Worm (Caenorhabditis elegans): ENCODE measurements around the gene C54F6.3.
"Not testable (repeated sequence)": the region's sequence is repeated elsewhere in the genome, so short reads cannot be mapped to it uniquely, and the experiment has no call there.

C54F6.3 gene

ce11 chrV:7508566-7509044 is 24.4 kb upstream of the C54F6.3 start, which contains the start of the genes str-31 and nhr-172:
Gene str-31 (minus strand): TSS chrV:7508666.
Gene nhr-172 (plus strand): TSS chrV:7508994.
- TF ChIP-seq unc-30 (tag; optimal IDR thresholded peaks at IDR 0.05) (no peak), mdl-1 (tag; optimal IDR thresholded peaks at IDR 0.05) (no peak)

- not testable (repeated sequence) for TF ChIP-seq ceh-88 (GFP tag; IDR thresholded peaks at IDR 0.05); alr-1 (tag; optimal IDR thresholded peaks at IDR 0.05; ENCODE audit: borderline replicate concordance); pag-3 (tag; optimal IDR thresholded peaks at IDR 0.05; ENCODE audit: borderline replicate concordance, insufficient read depth)
These were observed 21.6 kb upstream of the C54F6.3 start, which contains the start of gene nhr-171 for ce11 chrV:7511465-7511864. Gene nhr-171 (plus strand): TSS chrV:7511765.

- no peak for TF ChIP-seq ama-1 (optimal IDR thresholded peaks at IDR 0.05)
- no peak for TF ChIP-seq nhr-77 (tag; optimal IDR thresholded peaks at IDR 0.05)
- TF ChIP-seq sox-4 (tag; optimal IDR thresholded peaks at IDR 0.05): no peak
- TF ChIP-seq unc-30 (tag; optimal IDR thresholded peaks at IDR 0.05): no peak
- no peak for TF ChIP-seq pax-3 (tag; optimal IDR thresholded peaks at IDR 0.05)
- TF ChIP-seq vab-15 (tag; optimal IDR thresholded peaks at IDR 0.05): no peak
- TF ChIP-seq ceh-82 (tag; optimal IDR thresholded peaks at IDR 0.05): no peak
- TF ChIP-seq jun-1 (tag; optimal IDR thresholded peaks at IDR 0.05): no peak
These were observed 18.1 kb upstream of the C54F6.3 start, which contains the start of gene srb-18 for ce11 chrV:7514939-7515338. Gene srb-18 (plus strand): TSS chrV:7515239.

ce11 chrV:7520077-7520476 is 13.0 kb upstream of the C54F6.3 start, which contains the start of gene srb-19:
Gene srb-19 (minus strand): TSS chrV:7520177.
- TF ChIP-seq ztf-4 (tag; optimal IDR thresholded peaks at IDR 0.05) (no peak), fkh-8 (tag; optimal IDR thresholded peaks at IDR 0.05) (peak; percentile 1), nhr-71 (tag; optimal IDR thresholded peaks at IDR 0.05) (peak; percentile 26)

- TF ChIP-seq elt-2 (tag; optimal IDR thresholded peaks at IDR 0.05): peak; percentile 75
- no peak for TF ChIP-seq ceh-82 (tag; optimal IDR thresholded peaks at IDR 0.05)
- no peak for TF ChIP-seq nhr-77 (tag; optimal IDR thresholded peaks at IDR 0.05)
- TF ChIP-seq ceh-88 (GFP tag; IDR thresholded peaks at IDR 0.05): no peak
- TF ChIP-seq jun-1 (tag; optimal IDR thresholded peaks at IDR 0.05): no peak
These were observed 11.7 kb upstream of the C54F6.3 start for ce11 chrV:7521304-7521703.

ce11 chrV:7522279-7522678 is 10.8 kb upstream of the C54F6.3 start, which contains the start of gene C54F6.15:
Gene C54F6.15 (minus strand): TSS chrV:7522379.
- no peak for TF ChIP-seq jun-1 (tag; optimal IDR thresholded peaks at IDR 0.05)
- TF ChIP-seq hlh-17 (GFP tag; optimal IDR thresholded peaks at IDR 0.05; ENCODE audit: borderline replicate concordance): no peak
- TF ChIP-seq lin-35 (GFP tag; optimal IDR thresholded peaks at IDR 0.05): no peak
- no peak for TF ChIP-seq egl-13 (tag; optimal IDR thresholded peaks at IDR 0.05)
- no peak for TF ChIP-seq alr-1 (tag; optimal IDR thresholded peaks at IDR 0.05; ENCODE audit: borderline replicate concordance)
- no peak for TF ChIP-seq rnt-1 (tag; optimal IDR thresholded peaks at IDR 0.05)
- TF ChIP-seq C04F5.9 (tag; optimal IDR thresholded peaks at IDR 0.05): no peak
- no peak for TF ChIP-seq ceh-88 (GFP tag; IDR thresholded peaks at IDR 0.05)
- TF ChIP-seq C34B4.2 (tag; optimal IDR thresholded peaks at IDR 0.05): no peak
- no peak for TF ChIP-seq swsn-7 (tag; optimal IDR thresholded peaks at IDR 0.05)
- TF ChIP-seq snpc-4 (tag; optimal IDR thresholded peaks at IDR 0.05): no peak
- TF ChIP-seq nhr-19 (GFP tag; conservative IDR thresholded peaks at IDR 0.05): no peak
- no peak for TF ChIP-seq ets-5 (GFP tag; IDR thresholded peaks at IDR 0.05)
- TF ChIP-seq zag-1 (tag; optimal IDR thresholded peaks at IDR 0.05): no peak

DNA sequence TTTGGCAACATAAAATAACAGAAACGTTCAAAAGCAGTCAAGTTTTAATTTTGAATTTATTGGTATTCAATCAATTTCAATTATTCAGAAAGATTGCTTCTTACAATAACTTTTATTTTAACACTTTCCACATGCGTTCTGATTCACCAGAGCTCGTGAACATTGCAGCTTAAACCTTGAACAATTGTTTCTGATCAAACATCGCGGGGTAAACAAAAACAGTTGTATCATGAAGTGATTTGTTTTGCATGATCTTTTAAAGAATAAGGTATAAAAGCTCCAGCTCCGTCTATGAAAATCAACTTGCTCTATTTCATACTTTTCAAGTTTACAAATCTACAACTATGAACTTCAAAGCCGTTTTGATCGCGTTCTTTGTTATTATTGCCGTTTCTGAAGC is 9.7 kb upstream of the C54F6.3 start, which contains the start of gene C54F6.6:
C54F6.6 (plus strand) TSS at position 301 of the 400 bp plus-strand sequence.
- TF ChIP-seq unc-30 (tag; optimal IDR thresholded peaks at IDR 0.05) (no peak), nhr-77 (tag; optimal IDR thresholded peaks at IDR 0.05) (no peak), fkh-4 (tag; optimal IDR thresholded peaks at IDR 0.05; ENCODE audit: borderline replicate concordance) (no peak), unc-86 (tag; optimal IDR thresholded peaks at IDR 0.05) (no peak), fkh-8 (tag; optimal IDR thresholded peaks at IDR 0.05) (no peak), snpc-4 (tag; optimal IDR thresholded peaks at IDR 0.05) (no peak), nhr-28 (tag; optimal IDR thresholded peaks at IDR 0.05) (no peak), hlh-17 (GFP tag; optimal IDR thresholded peaks at IDR 0.05; ENCODE audit: borderline replicate concordance) (no peak), F16B12.6 (tag; optimal IDR thresholded peaks at IDR 0.05) (no peak), mdl-1 (tag; optimal IDR thresholded peaks at IDR 0.05) (no peak), nhr-90 (tag; optimal IDR thresholded peaks at IDR 0.05; ENCODE audit: poor library complexity) (no peak), zag-1 (tag; optimal IDR thresholded peaks at IDR 0.05) (no peak), nhr-71 (tag; optimal IDR thresholded peaks at IDR 0.05) (no peak), efl-3 (GFP tag; optimal IDR thresholded peaks at IDR 0.05) (no peak), sptf-1 (tag; optimal IDR thresholded peaks at IDR 0.05) (no peak), lin-39 (tag; optimal IDR thresholded peaks at IDR 0.05) (no peak), ces-1 (GFP tag; optimal IDR thresholded peaks at IDR 0.05) (no peak), mef-2 (tag; optimal IDR thresholded peaks at IDR 0.05) (no peak)
